Worm (Caenorhabditis elegans) whole organism, L3 larva: Measurements from ENCODE around the gene ell-1.

Experiments used
- R02D3.7 ChIP-seq: fragments of 150-350 bp; optimal IDR thresholded peaks from 2 replicates; lab custom pipeline; 2014; ENCODE audit warnings: missing biosample characterization, missing genetic modification characterization
- ZK546.5 ChIP-seq: sonication (generic microtip); optimal IDR thresholded peaks from 2 replicates; lab custom pipeline; 2017; ENCODE audit warnings: missing biosample characterization, missing genetic modification characterization
- aly-2 ChIP-seq: fragments of 150-350 bp; optimal IDR thresholded peaks from 2 replicates; lab custom pipeline; 2014; ENCODE audit warnings: missing biosample characterization, missing genetic modification characterization
- ama-1 ChIP-seq: fragments of 150-350 bp; optimal IDR thresholded peaks from 2 replicates; lab custom pipeline; 2018
- ceh-16 ChIP-seq: sonication (generic microtip); optimal IDR thresholded peaks from 2 replicates; lab custom pipeline; 2017; ENCODE audit warnings: missing biosample characterization, missing genetic modification characterization
- ceh-28 ChIP-seq: fragments of 150-350 bp; optimal IDR thresholded peaks from 2 replicates; lab custom pipeline; 2014; ENCODE audit warnings: missing biosample characterization, missing genetic modification reagents, missing genetic modification characterization
- ceh-82 ChIP-seq: fragments of 150-350 bp; optimal IDR thresholded peaks from 2 replicates; lab custom pipeline; 2014; ENCODE audit warnings: missing biosample characterization, missing genetic modification characterization
- ceh-9 ChIP-seq: sonication (generic microtip); optimal IDR thresholded peaks from 2 replicates; lab custom pipeline; 2018; ENCODE audit warnings: missing biosample characterization, missing genetic modification characterization
- daf-12 ChIP-seq: fragments of 150-350 bp; optimal IDR thresholded peaks from 2 replicates; lab custom pipeline; 2014; ENCODE audit warnings: missing biosample characterization, missing genetic modification reagents, missing genetic modification characterization
- egl-27 ChIP-seq: sonication (generic microtip); optimal IDR thresholded peaks from 4 replicates; lab custom pipeline; 2017; ENCODE audit warnings: missing biosample characterization, missing genetic modification reagents, missing genetic modification characterization
- egl-5 ChIP-seq: fragments of 150-350 bp; optimal IDR thresholded peaks from 2 replicates; lab custom pipeline; 2017; ENCODE audit warnings: missing biosample characterization, missing genetic modification reagents, missing genetic modification characterization, inconsistent platforms
- elt-1 ChIP-seq: fragments of 150-350 bp; optimal IDR thresholded peaks from 2 replicates; lab custom pipeline; 2014; ENCODE audit warnings: missing biosample characterization, missing genetic modification characterization
- elt-2 ChIP-seq: sonication (generic microtip); optimal IDR thresholded peaks from 2 replicates; lab custom pipeline; 2016; ENCODE audit warnings: missing genetic modification reagents, mild to moderate bottlenecking, missing genetic modification characterization, missing compliant biosample characterization
- elt-3 ChIP-seq, 3 experiments: fragments of 150-350 bp in 1 of 3; sonication (generic microtip) in 2 of 3; optimal IDR thresholded peaks; 2 replicates in 2 of 3; 4 replicates in 1 of 3; lab custom pipeline; 2014 to 2017; ENCODE audit warnings: missing biosample characterization in 3 of 3, missing genetic modification characterization in 3 of 3
- eor-1 ChIP-seq, 2 experiments: fragments of 150-350 bp; optimal IDR thresholded peaks; 2 replicates each; lab custom pipeline; 2014 to 2018; ENCODE audit warnings: missing biosample characterization in 2 of 2, missing genetic modification characterization in 2 of 2
- fkh-10 ChIP-seq: sonication (generic microtip); optimal IDR thresholded peaks from 2 replicates; lab custom pipeline; 2017; ENCODE audit warnings: missing biosample characterization, missing genetic modification reagents, missing genetic modification characterization
- fkh-2 ChIP-seq: fragments of 150-350 bp; optimal IDR thresholded peaks from 2 replicates; lab custom pipeline; 2014; ENCODE audit warnings: missing biosample characterization, missing genetic modification reagents, missing genetic modification characterization
- fos-1 ChIP-seq: fragments of 150-350 bp; optimal IDR thresholded peaks from 2 replicates; lab custom pipeline; 2014; ENCODE audit warnings: missing biosample characterization, missing genetic modification characterization
- hmg-11 ChIP-seq: sonication (generic microtip); optimal IDR thresholded peaks from 2 replicates; lab custom pipeline; 2016; ENCODE audit warnings: missing genetic modification characterization, missing compliant biosample characterization
- jun-1 ChIP-seq: fragments of 150-350 bp; optimal IDR thresholded peaks from 2 replicates; lab custom pipeline; 2014; ENCODE audit warnings: missing biosample characterization, missing genetic modification reagents, missing genetic modification characterization
- lin-15B ChIP-seq: fragments of 150-350 bp; optimal IDR thresholded peaks from 2 replicates; lab custom pipeline; 2014; ENCODE audit warnings: missing biosample characterization, missing genetic modification characterization
- lin-39 ChIP-seq: fragments of 150-350 bp; optimal IDR thresholded peaks from 2 replicates; lab custom pipeline; 2018; ENCODE audit warnings: missing biosample characterization, missing genetic modification reagents, missing genetic modification characterization
- lsy-12 ChIP-seq: sonication (generic microtip); optimal IDR thresholded peaks from 2 replicates; lab custom pipeline; 2016; ENCODE audit warnings: mild to moderate bottlenecking, missing genetic modification characterization, missing compliant biosample characterization
- mdl-1 ChIP-seq: fragments of 150-350 bp; optimal IDR thresholded peaks from 2 replicates; lab custom pipeline; 2014; ENCODE audit warnings: missing biosample characterization, missing genetic modification characterization
- mml-1 ChIP-seq: fragments of 150-350 bp; sonication (generic microtip); optimal IDR thresholded peaks from 3 replicates; lab custom pipeline; 2014; ENCODE audit warnings: missing biosample characterization, missing genetic modification characterization
- nfya-1 ChIP-seq: sonication (generic microtip); optimal IDR thresholded peaks from 2 replicates; lab custom pipeline; 2017; ENCODE audit warnings: missing genetic modification characterization, mild to moderate bottlenecking, missing compliant biosample characterization, antibody characterized with exemption, moderate library complexity; ENCODE audit not compliant: insufficient read depth
- nhr-11 ChIP-seq: fragments of 150-350 bp; optimal IDR thresholded peaks from 2 replicates; lab custom pipeline; 2014; ENCODE audit warnings: missing biosample characterization, missing genetic modification characterization
- nhr-12 ChIP-seq: fragments of 150-350 bp; optimal IDR thresholded peaks from 2 replicates; lab custom pipeline; 2014; ENCODE audit warnings: missing biosample characterization, missing genetic modification characterization
- nhr-23 ChIP-seq: fragments of 150-350 bp; optimal IDR thresholded peaks from 2 replicates; lab custom pipeline; 2014; ENCODE audit warnings: missing biosample characterization, missing genetic modification reagents, missing genetic modification characterization
- nhr-237 ChIP-seq: fragments of 150-350 bp; optimal IDR thresholded peaks from 2 replicates; lab custom pipeline; 2014; ENCODE audit warnings: missing biosample characterization, missing genetic modification characterization
- nhr-25 ChIP-seq: sonication (generic microtip); optimal IDR thresholded peaks from 2 replicates; lab custom pipeline; 2017; ENCODE audit warnings: missing biosample characterization, missing genetic modification characterization
- nhr-28 ChIP-seq: fragments of 150-350 bp; optimal IDR thresholded peaks from 2 replicates; lab custom pipeline; 2014; ENCODE audit warnings: missing biosample characterization, missing genetic modification characterization
- nhr-43 ChIP-seq: sonication (generic microtip); optimal IDR thresholded peaks from 2 replicates; lab custom pipeline; 2016; ENCODE audit warnings: mild to moderate bottlenecking, missing genetic modification characterization, missing compliant biosample characterization; ENCODE audit not compliant: poor library complexity, severe bottlenecking
- nhr-67 ChIP-seq: fragments of 150-350 bp; optimal IDR thresholded peaks from 2 replicates; lab custom pipeline; 2014; ENCODE audit warnings: missing biosample characterization, missing genetic modification characterization
- nhr-76 ChIP-seq: fragments of 150-350 bp; sonication (generic microtip); optimal IDR thresholded peaks from 5 replicates; lab custom pipeline; 2014; ENCODE audit warnings: missing biosample characterization, missing genetic modification characterization
- nhr-77 ChIP-seq: fragments of 150-350 bp; optimal IDR thresholded peaks from 2 replicates; lab custom pipeline; 2014; ENCODE audit warnings: missing biosample characterization, missing genetic modification characterization
- pha-4 ChIP-seq: fragments of 150-350 bp; optimal IDR thresholded peaks from 2 replicates; lab custom pipeline; 2014; ENCODE audit warnings: missing biosample characterization, missing genetic modification reagents, missing genetic modification characterization
- pqm-1 ChIP-seq: fragments of 150-350 bp; optimal IDR thresholded peaks from 2 replicates; lab custom pipeline; 2017; ENCODE audit warnings: missing biosample characterization, missing genetic modification characterization, inconsistent platforms
- sea-2 ChIP-seq: fragments of 150-350 bp; sonication (generic microtip); optimal IDR thresholded peaks from 4 replicates; lab custom pipeline; 2014; ENCODE audit warnings: missing biosample characterization, missing genetic modification reagents, missing genetic modification characterization
- skn-1 ChIP-seq: fragments of 150-350 bp; optimal IDR thresholded peaks from 2 replicates; lab custom pipeline; 2014; ENCODE audit warnings: missing biosample characterization, missing genetic modification characterization
- tbx-2 ChIP-seq: sonication (generic microtip); optimal IDR thresholded peaks from 2 replicates; lab custom pipeline; 2016; ENCODE audit warnings: mild to moderate bottlenecking, missing genetic modification characterization, missing compliant biosample characterization
- unc-39 ChIP-seq: sonication (generic microtip); optimal IDR thresholded peaks from 4 replicates; lab custom pipeline; 2017; ENCODE audit warnings: missing biosample characterization, missing genetic modification characterization
- unc-62 ChIP-seq: fragments of 150-350 bp; sonication (generic microtip); optimal IDR thresholded peaks from 4 replicates; lab custom pipeline; 2014; ENCODE audit warnings: missing biosample characterization, missing genetic modification reagents, missing genetic modification characterization
- zag-1 ChIP-seq: fragments of 150-350 bp; optimal IDR thresholded peaks from 2 replicates; lab custom pipeline; 2014; ENCODE audit warnings: missing biosample characterization, missing genetic modification characterization
- ztf-11 ChIP-seq: fragments of 150-350 bp; optimal IDR thresholded peaks from 2 replicates; lab custom pipeline; 2014; ENCODE audit warnings: missing biosample characterization, missing genetic modification characterization
- ztf-4 ChIP-seq: fragments of 150-350 bp; optimal IDR thresholded peaks from 2 replicates; lab custom pipeline; 2014; ENCODE audit warnings: missing biosample characterization, missing genetic modification characterization

The ell-1 gene

ce11 chrIV:4439190-4439589 lies 45.0 kb downstream of the ell-1 start, which contains the start of gene fbxb-74:
Gene fbxb-74 (minus strand): TSS chrIV:4439290.
- TF ChIP-seq ceh-28 (tag; lab: Kevin White, UChicago) (no peak), ceh-16 (tag; lab: Kevin White, UChicago) (no peak), pqm-1 (tag; lab: Kevin White, UChicago) (no peak), nhr-25 (no peak), elt-2 (tag; lab: Kevin White, UChicago) (no peak), lin-39 (no peak), fkh-10 (GFP tag; lab: Kevin White, UChicago) (no peak), unc-39 (tag; lab: Kevin White, UChicago) (no peak), zag-1 (tag; lab: Kevin White, UChicago) (no peak)
- TF ChIP-seq, all 47 proteins: peak for 0

ce11 chrIV:4441077-4441476 lies 46.9 kb downstream of the ell-1 start, which contains the start of gene fbxb-75:
Gene fbxb-75 (minus strand): TSS chrIV:4441177.
- TF ChIP-seq pqm-1 (tag; lab: Kevin White, UChicago) (no peak), elt-3 (tag; optimal IDR thresholded peaks at IDR 0.05; lab: Kevin White, UChicago) (no peak), R02D3.7 (tag; lab: Kevin White, UChicago) (no peak), nhr-25 (no peak), egl-5 (no peak), aly-2 (no peak), tbx-2 (no peak), ceh-28 (tag; lab: Kevin White, UChicago) (no peak), zag-1 (tag; lab: Kevin White, UChicago) (no peak), nhr-23 (tag; lab: Kevin White, UChicago) (no peak), pha-4 (no peak), egl-27 (tag; lab: Kevin White, UChicago) (no peak), ceh-82 (no peak), ceh-9 (no peak), sea-2 (GFP tag; lab: Kevin White, UChicago) (no peak), nhr-76 (tag; lab: Kevin White, UChicago) (no peak), unc-39 (tag; lab: Kevin White, UChicago) (no peak)

ce11 chrIV:4445711-4446290 lies 51.6 kb downstream of the ell-1 start, which contains the start of the genes wapl-1 and htz-1:
Gene wapl-1 (minus strand): TSS chrIV:4445740.
Gene htz-1 (plus strand): TSS chrIV:4446216.
- peak; percentile 99 for TF ChIP-seq lin-39
- TF ChIP-seq ceh-9 = no peak
- TF ChIP-seq ZK546.5 (tag; lab: Kevin White, UChicago) = peak; percentile 98
- no peak for TF ChIP-seq aly-2
- peak; percentile 85 for TF ChIP-seq tbx-2
- no peak for TF ChIP-seq mml-1 (tag; lab: Kevin White, UChicago)
- peak; percentile 69 for TF ChIP-seq fos-1 (tag; lab: Kevin White, UChicago)
- peak; percentile 90 for TF ChIP-seq hmg-11
- peak; percentile 92 for TF ChIP-seq jun-1 (tag; lab: Kevin White, UChicago)
- peak; percentile 97 for TF ChIP-seq lin-15B (tag; lab: Kevin White, UChicago)
- peak; percentile 69 for TF ChIP-seq pqm-1 (tag; lab: Kevin White, UChicago)
- TF ChIP-seq daf-12 (tag; lab: Kevin White, UChicago) = peak; percentile 42
- TF ChIP-seq unc-62 (GFP tag; lab: Kevin White, UChicago) = no peak
- TF ChIP-seq ama-1 (lab: Kevin White, UChicago) = peak; percentile 79
- peak; percentile 99 for TF ChIP-seq nfya-1
- TF ChIP-seq skn-1 = peak; percentile 55
- no peak for TF ChIP-seq sea-2 (GFP tag; lab: Kevin White, UChicago)
- peak; percentile 76 for TF ChIP-seq egl-27 (tag; lab: Kevin White, UChicago)
- peak; percentile 75 for TF ChIP-seq nhr-11 (tag; lab: Kevin White, UChicago)
- TF ChIP-seq ztf-4 = peak; percentile 63
- peak; percentile 98 for TF ChIP-seq nhr-25
- TF ChIP-seq ceh-82 = peak; percentile 68
- TF ChIP-seq zag-1 (tag; lab: Kevin White, UChicago) = peak; percentile 42
- no peak for TF ChIP-seq nhr-28
- TF ChIP-seq nhr-12 (tag; lab: Kevin White, UChicago) = no peak
- TF ChIP-seq ztf-11 (tag; lab: Kevin White, UChicago) = no peak
- no peak for TF ChIP-seq ceh-16 (tag; lab: Kevin White, UChicago)
- peak; percentile 49 for TF ChIP-seq mdl-1
- peak in 1 of 3 experiments; percentile 18 for TF ChIP-seq elt-3 (tag; optimal IDR thresholded peaks at IDR 0.05; lab: Kevin White, UChicago)
- peak; percentile 24 for TF ChIP-seq egl-5
- peak; percentile 88 for TF ChIP-seq nhr-43 (tag; lab: Kevin White, UChicago)
- peak; percentile 69 for TF ChIP-seq nhr-77 (tag; lab: Kevin White, UChicago)
- TF ChIP-seq eor-1 (tag; optimal IDR thresholded peaks at IDR 0.05; lab: Kevin White, UChicago) = no peak
- no peak for TF ChIP-seq nhr-76 (tag; lab: Kevin White, UChicago)
- no peak for TF ChIP-seq nhr-67 (tag; lab: Kevin White, UChicago)
- TF ChIP-seq nhr-23 (tag; lab: Kevin White, UChicago) = peak; percentile 98
- TF ChIP-seq R02D3.7 (tag; lab: Kevin White, UChicago) = peak; percentile 99
- peak; percentile 81 for TF ChIP-seq elt-1
- TF ChIP-seq lsy-12 (tag; lab: Kevin White, UChicago) = peak; percentile 94
- TF ChIP-seq fkh-2 (tag; lab: Kevin White, UChicago) = peak; percentile 26
- TF ChIP-seq ceh-28 (tag; lab: Kevin White, UChicago) = peak; percentile 81
- no peak for TF ChIP-seq unc-39 (tag; lab: Kevin White, UChicago)
- peak; percentile 99 for TF ChIP-seq pha-4
- TF ChIP-seq nhr-237 (tag; lab: Kevin White, UChicago) = no peak
